Worm (Caenorhabditis elegans) whole organism, L4/young adult: ENCODE measurements around the gene cutl-27.

Source experiments
- W03F9.2 ChIP-seq: fragments of 150-350 bp; optimal IDR thresholded peaks from 2 replicates; lab custom pipeline; 2014; ENCODE audit warnings: missing biosample characterization, missing genetic modification characterization
- dao-5 ChIP-seq: sonication (generic microtip); optimal IDR thresholded peaks from 2 replicates; lab custom pipeline; 2016; ENCODE audit warnings: missing genotype, missing genetic modification characterization, moderate library complexity, missing compliant biosample characterization
- him-1 ChIP-seq: sonication (generic microtip); optimal IDR thresholded peaks from 2 replicates; lab custom pipeline; 2016; ENCODE audit warnings: missing genotype, missing genetic modification reagents, missing genetic modification characterization, missing compliant biosample characterization

The cutl-27 gene

DNA sequence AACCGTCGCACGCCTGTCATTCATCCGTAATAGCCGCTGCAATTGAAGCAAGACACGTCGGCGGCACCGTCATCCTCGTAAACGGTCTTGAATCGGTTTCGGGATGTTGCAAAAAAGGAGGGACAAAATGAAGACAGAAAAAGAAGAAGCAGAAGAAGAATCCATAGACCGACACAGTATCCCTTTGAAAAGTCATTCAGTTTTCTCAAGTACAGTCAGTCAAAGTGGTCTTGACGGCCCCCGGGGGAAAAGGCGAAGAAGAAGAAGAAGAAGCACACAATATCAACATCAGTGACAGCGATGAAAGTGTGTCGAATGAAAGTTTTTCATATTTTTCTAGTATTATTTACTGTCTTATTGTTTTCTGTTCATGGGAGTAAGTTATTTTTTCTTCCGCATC, at the start of gene cutl-27:
Gene cutl-27, plus strand, starts transcription at position 301 of the 400 bp plus-strand sequence.
- TF ChIP-seq dao-5 (no peak), W03F9.2 (tag; lab: Kevin White, UChicago) (no peak), him-1 (no peak)

DNA sequence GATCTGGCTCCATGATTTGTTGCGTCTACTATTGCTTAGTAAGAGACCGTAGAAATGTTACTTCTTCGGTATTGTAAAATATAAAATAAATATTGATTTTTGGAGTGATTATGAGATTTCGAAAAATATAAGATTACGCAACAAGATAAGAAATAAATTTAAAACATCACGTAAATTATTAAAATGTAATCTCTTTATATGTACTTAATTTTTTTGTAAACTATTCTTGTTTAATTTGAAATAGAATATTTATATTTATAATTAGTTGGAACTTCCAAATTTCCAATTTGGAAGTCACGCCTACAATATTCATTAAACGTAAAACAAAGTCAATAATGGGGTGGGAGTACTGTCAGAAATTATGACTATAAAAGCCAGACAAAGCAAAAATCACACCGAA, 44.9 kb upstream of the cutl-27 start, which contains the start of gene M117.4:
Gene M117.4, minus strand, starts transcription at position 101 of the 400 bp plus-strand sequence.
- TF ChIP-seq him-1 = no peak
- TF ChIP-seq dao-5 = no peak
- no peak for TF ChIP-seq W03F9.2 (tag; lab: Kevin White, UChicago)

DNA sequence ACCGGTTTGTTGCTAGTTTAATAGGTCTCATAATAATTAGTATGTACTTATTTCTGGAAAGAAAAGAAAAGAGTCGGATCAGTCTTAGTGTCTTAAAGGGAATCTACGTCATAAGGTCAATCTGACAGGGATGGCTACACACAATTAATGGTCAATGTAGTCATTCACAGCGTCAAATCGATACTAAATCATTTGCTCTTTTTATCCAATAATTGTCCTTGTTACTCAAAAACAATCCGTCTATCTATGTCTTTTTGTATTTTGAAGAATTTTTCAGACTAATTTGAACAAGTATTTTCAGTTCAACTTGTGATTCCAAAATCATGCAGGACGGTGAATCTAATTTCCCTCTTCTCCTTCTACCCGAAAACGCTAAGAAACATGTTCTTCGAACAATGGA, 39.7 kb upstream of the cutl-27 start, which contains the start of gene fbxb-3:
Gene fbxb-3, plus strand, starts transcription at position 301 of the 400 bp plus-strand sequence.
- no peak for TF ChIP-seq W03F9.2 (tag; lab: Kevin White, UChicago)
- no peak for TF ChIP-seq dao-5
- TF ChIP-seq him-1 = no peak

DNA sequence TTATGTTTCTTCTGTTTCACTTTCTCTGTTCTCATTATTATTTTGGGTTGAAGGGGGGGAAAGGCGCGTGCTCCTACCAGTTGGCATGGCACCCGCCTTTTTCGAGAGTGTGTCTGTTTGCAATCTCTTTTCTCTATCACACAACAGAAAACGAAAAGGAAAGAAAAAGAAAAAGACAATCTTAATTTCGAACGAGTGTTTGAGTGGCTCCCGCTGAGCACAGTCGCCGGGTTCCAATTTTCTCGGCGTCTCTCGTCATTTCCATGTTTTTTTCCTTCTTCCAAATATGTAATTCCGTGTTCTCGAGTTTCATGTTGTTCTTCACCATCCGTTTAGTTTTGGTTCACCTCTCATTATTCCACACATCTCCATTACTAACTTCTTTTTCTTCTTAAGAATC, 36.2 kb upstream of the cutl-27 start, which contains the start of gene F38H4.3:
Gene F38H4.3, plus strand, starts transcription at position 301 of the 400 bp plus-strand sequence.
- TF ChIP-seq dao-5 (no peak), him-1 (no peak), W03F9.2 (tag; lab: Kevin White, UChicago) (no peak)

DNA sequence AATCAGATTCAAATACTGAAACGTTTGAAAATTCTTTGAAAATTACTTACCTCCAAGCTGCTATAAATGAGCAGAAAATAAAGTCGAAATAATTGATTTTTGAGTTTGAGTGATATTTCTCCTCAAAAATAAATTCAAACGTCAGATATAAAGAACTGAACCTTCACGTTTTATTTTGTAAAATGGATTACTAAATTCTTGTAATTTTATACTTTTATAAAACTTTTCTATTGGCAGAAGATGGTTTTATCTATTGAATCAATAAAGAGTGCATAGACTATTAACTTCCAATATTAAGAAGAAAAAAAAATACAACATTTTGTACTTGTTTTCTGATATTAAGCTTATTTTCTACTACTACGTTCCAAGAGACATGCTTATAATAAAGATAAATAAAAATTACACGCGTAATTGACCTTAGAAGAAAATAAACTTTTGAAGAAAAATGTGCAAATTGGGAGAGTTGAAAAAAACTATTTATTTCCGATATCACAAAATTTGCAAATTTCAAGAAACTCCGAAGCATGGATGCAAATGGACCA, 30.5 kb upstream of the cutl-27 start, which contains the start of the genes F38H4.6 and F38H4.4:
Gene F38H4.6, minus strand, starts transcription at position 101 of the 542 bp plus-strand sequence.
Gene F38H4.4, plus strand, starts transcription at position 492 of the 542 bp plus-strand sequence.
- no peak for TF ChIP-seq him-1
- no peak for TF ChIP-seq W03F9.2 (tag; lab: Kevin White, UChicago)
- no peak for TF ChIP-seq dao-5

DNA sequence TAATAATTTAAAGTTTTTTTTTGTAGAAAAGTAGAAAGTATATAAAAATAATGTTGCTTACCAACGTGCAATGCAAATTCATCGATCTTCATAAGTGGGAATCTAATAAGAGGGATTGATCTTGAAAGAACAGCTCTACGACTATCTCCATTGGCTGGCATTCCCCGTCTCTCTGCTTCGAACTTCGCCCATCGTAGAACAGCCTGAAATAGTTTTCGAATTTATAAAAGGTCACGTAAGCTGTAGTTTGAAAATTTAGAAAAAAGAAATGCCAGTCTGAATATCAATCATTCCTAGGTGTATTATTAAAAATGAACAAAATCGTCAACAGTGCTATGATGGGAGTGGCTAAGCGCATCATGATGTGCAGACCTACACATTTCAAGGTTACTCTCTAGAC, 26.5 kb upstream of the cutl-27 start, which contains the start of gene F38H4.5:
Gene F38H4.5, plus strand, starts transcription at position 301 of the 400 bp plus-strand sequence.
- TF ChIP-seq W03F9.2 (tag; lab: Kevin White, UChicago) = no peak
- no peak for TF ChIP-seq dao-5
- no peak for TF ChIP-seq him-1

DNA sequence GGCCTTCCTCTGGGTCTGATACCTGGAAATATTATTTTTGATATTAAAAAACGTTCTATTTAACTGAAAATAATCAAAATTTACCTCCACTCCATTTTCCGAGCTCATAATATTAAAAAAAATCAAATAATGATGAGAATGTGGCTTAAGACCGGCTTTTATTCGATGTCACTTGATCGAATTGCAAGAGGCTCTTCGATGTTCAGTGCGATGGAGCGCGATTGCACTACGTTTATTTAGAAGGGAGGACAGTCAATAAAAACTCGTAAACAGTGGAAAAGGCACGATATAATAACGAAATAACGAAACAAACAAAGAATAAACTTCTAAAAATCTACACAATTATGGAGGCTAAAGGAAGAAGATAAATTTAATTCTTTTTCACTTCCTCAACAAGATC, 23.6 kb upstream of the cutl-27 start, which contains the start of gene tag-30:
Gene tag-30, minus strand, starts transcription at position 383 of the 400 bp plus-strand sequence.
- TF ChIP-seq dao-5 = no peak
- no peak for TF ChIP-seq him-1
- TF ChIP-seq W03F9.2 (tag; lab: Kevin White, UChicago) = peak; percentile 50

DNA sequence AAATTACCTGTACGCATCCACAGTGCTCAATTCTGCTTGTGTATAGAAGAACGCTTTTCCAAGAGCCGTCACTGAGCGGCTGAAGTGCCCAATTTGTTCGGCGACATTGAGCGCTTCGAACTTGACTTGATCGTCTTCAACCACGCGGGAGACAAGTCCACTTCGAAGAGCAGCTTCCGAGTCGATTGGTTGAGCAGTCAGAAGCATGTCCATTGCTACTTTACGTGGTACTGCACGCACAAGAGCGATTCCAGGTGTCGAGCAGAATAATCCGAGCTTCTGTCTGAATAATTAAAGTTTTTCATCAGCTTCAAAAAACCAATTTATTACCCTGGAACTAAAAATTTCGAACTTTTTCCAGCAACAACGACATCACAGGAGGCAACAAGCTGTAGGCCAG, 22.9 kb upstream of the cutl-27 start:
- TF ChIP-seq dao-5 (no peak), him-1 (no peak), W03F9.2 (tag; lab: Kevin White, UChicago) (no peak)

DNA sequence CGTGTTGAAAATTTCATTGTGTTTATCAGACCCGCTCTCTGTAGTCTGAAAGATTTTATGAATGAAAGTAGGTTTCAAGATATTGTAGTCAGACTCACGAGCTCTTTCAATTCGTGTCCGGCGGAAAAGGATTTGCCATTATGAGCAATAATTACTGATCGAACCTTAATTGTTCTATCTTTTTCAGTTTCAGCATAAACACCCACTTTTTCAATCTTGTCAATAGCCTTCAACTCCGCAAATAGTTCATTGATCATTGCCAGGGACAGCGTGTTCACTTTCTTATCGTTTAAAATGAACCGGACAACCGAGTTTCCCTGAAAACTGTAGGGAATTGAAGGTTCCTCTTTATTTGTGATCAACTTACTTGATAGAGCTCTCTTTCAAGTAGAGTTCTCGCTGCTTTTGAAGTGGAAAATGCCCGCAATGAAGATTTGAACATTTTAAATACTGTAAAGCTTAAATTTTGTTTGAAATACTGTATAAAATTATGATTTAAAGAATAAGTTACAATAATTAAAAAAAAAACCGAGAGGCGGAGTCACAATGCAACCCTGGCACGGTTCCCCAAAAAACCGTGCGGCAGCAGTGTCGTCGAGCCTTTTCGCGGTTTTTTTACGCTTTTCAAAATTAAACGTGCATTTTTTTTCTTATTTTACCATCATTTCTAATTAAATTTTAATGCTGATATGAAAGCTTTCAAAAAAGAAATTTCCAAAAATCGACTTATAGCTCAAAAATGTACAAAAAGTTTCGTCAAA, 22.3 kb upstream of the cutl-27 start, which contains the start of gene ech-2:
Gene ech-2, minus strand, starts transcription at position 452 of the 761 bp plus-strand sequence.
- TF ChIP-seq dao-5 = no peak
- TF ChIP-seq W03F9.2 (tag; lab: Kevin White, UChicago) = peak; percentile 26

DNA sequence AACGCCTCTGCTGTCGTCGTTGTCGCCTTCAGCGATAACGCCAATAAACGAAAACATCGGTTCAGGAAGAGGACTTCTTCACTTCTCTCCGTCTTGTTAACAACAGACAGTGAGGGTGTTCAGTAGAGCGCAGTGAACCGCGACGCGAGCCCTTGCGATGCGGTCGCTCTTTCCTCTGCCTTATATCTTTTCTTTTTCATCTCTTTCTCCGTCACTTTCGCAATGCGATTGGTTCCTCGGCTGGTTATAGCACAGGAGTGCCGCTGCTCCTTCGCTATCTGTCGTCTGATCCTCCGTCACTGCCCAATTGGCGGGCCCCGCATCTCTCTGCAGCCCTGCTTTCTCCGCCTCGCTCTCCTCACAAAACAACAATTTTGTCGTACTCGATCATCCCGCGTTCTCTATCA, 21.2 kb upstream of the cutl-27 start:
- TF ChIP-seq dao-5 = no peak
- peak; percentile 72 for TF ChIP-seq him-1

DNA sequence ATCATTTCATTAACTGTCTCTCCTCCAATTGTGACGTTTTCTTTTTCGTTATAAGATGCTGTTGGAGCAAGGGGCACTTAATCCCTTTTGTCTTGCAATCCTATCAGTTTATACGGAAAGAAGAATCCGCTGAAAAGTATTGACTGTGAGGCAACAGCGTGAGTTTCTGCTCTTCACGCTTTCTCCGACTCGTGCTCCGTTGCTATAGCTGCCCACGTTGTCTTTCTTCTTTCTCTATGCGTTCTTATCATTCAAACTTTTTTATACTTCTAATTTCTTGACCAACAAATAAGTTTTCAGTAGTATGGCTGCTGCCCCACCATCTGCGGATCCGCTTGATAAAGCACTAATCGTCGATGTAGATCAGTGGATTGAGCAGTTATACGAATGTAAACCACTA, 20.2 kb upstream of the cutl-27 start, which contains the start of gene let-92:
Gene let-92, plus strand, starts transcription at position 301 of the 400 bp plus-strand sequence.
- TF ChIP-seq W03F9.2 (tag; lab: Kevin White, UChicago) = no peak
- TF ChIP-seq dao-5 = no peak
- TF ChIP-seq him-1 = no peak

DNA sequence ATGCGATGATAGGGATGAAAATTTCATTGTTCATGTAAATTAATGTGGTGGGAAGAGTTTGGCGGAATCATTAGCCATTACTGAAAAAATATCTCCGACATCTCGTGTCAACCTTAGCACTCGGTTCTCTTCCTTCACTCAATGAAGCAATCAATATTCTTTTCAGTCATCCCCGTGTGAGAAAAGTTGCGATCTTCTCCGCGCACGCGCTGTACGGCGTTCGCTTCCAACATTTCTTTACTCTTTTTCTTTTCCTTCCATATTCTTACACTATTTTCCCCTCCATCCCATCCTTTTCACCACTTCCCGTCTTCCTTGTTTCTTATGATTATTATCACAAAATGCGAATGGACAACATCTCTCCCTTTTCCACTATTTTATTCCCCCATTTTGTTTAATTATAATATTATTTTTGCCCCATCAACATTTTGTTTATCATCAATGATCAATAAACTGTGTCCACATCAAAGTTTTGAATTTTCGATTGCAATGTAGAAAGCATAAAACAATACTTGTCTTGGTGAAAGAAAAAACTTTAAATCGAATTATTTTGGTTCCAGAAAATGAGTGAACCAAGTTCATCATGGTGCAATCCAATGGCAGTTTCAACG, 18.2 kb upstream of the cutl-27 start, which contains the start of gene mob-1:
Gene mob-1, plus strand, starts transcription at position 561 of the 611 bp plus-strand sequence.
- no peak for TF ChIP-seq him-1
- TF ChIP-seq dao-5 = no peak
- TF ChIP-seq W03F9.2 (tag; lab: Kevin White, UChicago) = no peak

DNA sequence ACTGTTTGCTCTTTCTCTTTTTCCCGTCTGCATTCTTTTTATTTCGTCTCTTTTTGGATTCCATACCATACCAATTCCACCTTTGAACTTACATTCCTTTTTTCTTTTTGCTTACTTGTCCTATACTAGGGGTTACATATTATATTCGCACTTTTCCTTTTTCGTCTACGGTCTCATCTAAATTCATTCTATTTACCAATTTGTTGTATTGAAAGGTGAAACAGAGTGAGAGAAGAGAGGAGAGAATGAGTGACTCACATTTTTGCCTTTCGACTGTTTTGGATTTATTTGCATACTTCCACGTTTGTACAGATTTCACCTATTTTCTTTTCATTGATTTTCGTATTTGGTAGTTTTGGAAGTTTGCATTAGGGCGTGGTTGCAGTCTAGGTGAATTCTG, 14.9 kb upstream of the cutl-27 start:
- TF ChIP-seq him-1 (no peak), dao-5 (no peak), W03F9.2 (tag; lab: Kevin White, UChicago) (no peak)

DNA sequence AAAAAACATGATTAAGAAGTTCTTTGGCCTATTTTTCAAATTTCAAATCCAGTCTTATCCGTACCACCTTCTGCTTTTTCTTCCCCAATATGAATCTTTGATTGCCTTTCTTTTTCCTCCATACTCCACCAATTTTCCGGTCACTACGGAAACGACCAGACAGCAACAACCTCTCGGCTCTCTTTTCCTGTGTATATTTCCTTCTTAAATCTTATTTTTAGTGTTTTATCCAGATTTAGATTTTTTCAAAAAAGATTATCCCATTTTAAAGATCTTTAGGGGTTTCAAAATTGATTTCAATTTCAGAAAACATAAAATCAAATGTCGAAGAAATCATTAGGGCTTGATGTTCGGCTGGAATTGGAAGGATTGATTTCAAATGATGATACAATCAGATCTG, 14.1 kb upstream of the cutl-27 start, which contains the start of gene trpa-1:
Gene trpa-1, plus strand, starts transcription at position 301 of the 400 bp plus-strand sequence.
- TF ChIP-seq W03F9.2 (tag; lab: Kevin White, UChicago) (no peak), him-1 (no peak), dao-5 (no peak)
